Fruit fly (Drosophila melanogaster) whole organism, embryonic: Measurements from ENCODE around the gene Gem3.

ENCODE experiments used
- CG8478 ChIP-seq: fragments of >200 bp; optimal IDR thresholded peaks from 2 replicates; lab custom pipeline; 2018
- D19A ChIP-seq: fragments of 200-800 bp; optimal IDR thresholded peaks from 3 replicates; lab custom pipeline; 2019; ENCODE audit warnings: missing biosample characterization, mild to moderate bottlenecking, missing genetic modification characterization, moderate library complexity
- Dp ChIP-seq: fragments of 200-800 bp; sonication (Bioruptor generic); optimal IDR thresholded peaks from 2 replicates; lab custom pipeline; 2018; ENCODE audit warnings: missing biosample characterization, mild to moderate bottlenecking, missing genetic modification characterization, moderate library complexity
- Gug ChIP-seq: fragments of 200-800 bp; sonication (Bioruptor generic); IDR thresholded peaks from 4 replicates; pipeline ENCODE4 v1.3.6; 2022; ENCODE audit warnings: missing biosample characterization, missing genetic modification characterization
- Hmr ChIP-seq: fragments of 200-800 bp; sonication (Bioruptor generic); optimal IDR thresholded peaks from 3 replicates; lab custom pipeline; 2017; ENCODE audit warnings: mild to moderate bottlenecking, missing biosample characterization, missing genetic modification reagents, missing genetic modification characterization
- Lhr ChIP-seq: fragments of 200-800 bp; sonication (Bioruptor generic); optimal IDR thresholded peaks from 3 replicates; lab custom pipeline; 2017; ENCODE audit warnings: mild to moderate bottlenecking, missing biosample characterization, missing genetic modification reagents, missing genetic modification characterization
- ap ChIP-seq: fragments of 200-800 bp; sonication (Bioruptor generic); IDR thresholded peaks from 2 replicates; pipeline ENCODE4 v1.3.6; 2022; ENCODE audit warnings: missing biosample characterization, missing genetic modification characterization
- btn ChIP-seq: fragments of 200-800 bp; sonication (Bioruptor generic); optimal IDR thresholded peaks from 2 replicates; lab custom pipeline; 2016; ENCODE audit warnings: missing biosample characterization, missing genetic modification characterization
- psq ChIP-seq: fragments of 200-800 bp; sonication (Bioruptor generic); optimal IDR thresholded peaks from 2 replicates; lab custom pipeline; 2017; ENCODE audit warnings: missing biosample characterization, missing genetic modification characterization
- zfh2 ChIP-seq: fragments of 200-800 bp; sonication (Bioruptor generic); optimal IDR thresholded peaks from 2 replicates; lab custom pipeline; 2016; ENCODE audit warnings: missing biosample characterization, missing genetic modification characterization

DNA sequence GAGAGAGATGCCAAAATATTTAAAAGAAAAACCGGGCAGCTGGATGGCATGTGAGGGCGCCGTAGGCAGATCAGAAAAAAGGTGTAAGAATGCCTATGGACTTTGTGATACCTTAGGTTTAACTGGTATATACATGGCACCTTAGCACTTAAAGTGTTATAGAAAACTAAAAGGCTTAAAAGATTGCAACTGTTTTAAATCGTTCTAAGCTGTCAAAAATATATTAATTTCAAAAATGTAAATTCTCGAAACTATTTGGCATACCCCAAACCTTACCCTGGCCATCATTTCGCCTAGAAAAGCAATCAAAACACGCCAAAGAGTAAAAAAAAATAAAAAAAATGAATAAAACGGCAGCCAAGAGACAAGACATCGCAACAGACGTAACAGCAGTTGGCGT, 15.9 kb downstream of the Gem3 start:
- no peak for TF ChIP-seq Lhr (GFP tag; lab: Kevin White, UChicago)
- TF ChIP-seq btn: no peak
- no peak for TF ChIP-seq CG8478 (lab: Kevin White, UChicago)
- TF ChIP-seq Gug (GFP tag; lab: Robert Waterston, UW): no peak
- TF ChIP-seq D19A (tag; lab: Kevin White, UChicago): no peak
- TF ChIP-seq ap (GFP tag; lab: Robert Waterston, UW): no peak
- TF ChIP-seq psq (GFP tag; lab: Kevin White, UChicago): no peak
- no peak for TF ChIP-seq Hmr (GFP tag; lab: Kevin White, UChicago)
- TF ChIP-seq zfh2: no peak
- TF ChIP-seq Dp: no peak
